Fruit fly (Drosophila melanogaster) whole organism, pupa: ENCODE measurements around the gene Gasp.

ENCODE experiments used
- CG10348 ChIP-seq: fragments of 200-800 bp; sonication (Bioruptor generic); IDR thresholded peaks from 2 replicates; pipeline ENCODE4 v1.3.6; 2022; ENCODE audit warnings: missing biosample characterization, missing genetic modification characterization
- CG12605 ChIP-seq: fragments of 200-800 bp; sonication (Bioruptor generic); IDR thresholded peaks from 2 replicates; pipeline ENCODE4 v1.3.6; 2022; ENCODE audit warnings: missing biosample characterization, missing genetic modification characterization
- CG13204 ChIP-seq: fragments of 200-800 bp; sonication (Bioruptor generic); optimal IDR thresholded peaks from 2 replicates; lab custom pipeline; 2018; ENCODE audit warnings: missing biosample characterization, mild to moderate bottlenecking, missing genetic modification characterization, moderate library complexity
- CG14655 ChIP-seq: fragments of 200-800 bp; sonication (Bioruptor generic); optimal IDR thresholded peaks from 3 replicates; lab custom pipeline; 2017; ENCODE audit warnings: mild to moderate bottlenecking, missing biosample characterization, missing genetic modification reagents, missing genetic modification characterization
- CG15710 ChIP-seq: fragments of 200-800 bp; sonication (Bioruptor generic); optimal IDR thresholded peaks from 2 replicates; lab custom pipeline; 2018; ENCODE audit warnings: missing biosample characterization, mild to moderate bottlenecking, missing genetic modification characterization, moderate library complexity
- CG17806 ChIP-seq: fragments of 200-800 bp; sonication (Bioruptor generic); optimal IDR thresholded peaks from 2 replicates; lab custom pipeline; 2018; ENCODE audit warnings: missing biosample characterization, mild to moderate bottlenecking, missing genetic modification characterization, moderate library complexity
- CG32121 ChIP-seq: fragments of 200-800 bp; sonication (Bioruptor generic); IDR thresholded peaks from 2 replicates; pipeline ENCODE4 v1.3.6; 2022; ENCODE audit warnings: missing biosample characterization, missing genetic modification characterization
- CG34367 ChIP-seq: fragments of 200-800 bp; sonication (Bioruptor generic); optimal IDR thresholded peaks from 2 replicates; lab custom pipeline; 2018; ENCODE audit warnings: missing biosample characterization, mild to moderate bottlenecking, missing genetic modification characterization
- CG4496 ChIP-seq: fragments of 200-800 bp; sonication (Bioruptor generic); IDR thresholded peaks from 3 replicates; pipeline ENCODE4 v1.3.6; 2022; ENCODE audit warnings: missing biosample characterization, missing genetic modification characterization
- CG8159 ChIP-seq: fragments of 200-800 bp; sonication (Bioruptor generic); optimal IDR thresholded peaks from 3 replicates; lab custom pipeline; 2018; ENCODE audit warnings: missing biosample characterization, mild to moderate bottlenecking, missing genetic modification characterization, moderate library complexity
- CG8301 ChIP-seq: fragments of 200-800 bp; sonication (Bioruptor generic); optimal IDR thresholded peaks from 2 replicates; lab custom pipeline; 2018; ENCODE audit warnings: missing biosample characterization, mild to moderate bottlenecking, missing genetic modification characterization
- CG9948 ChIP-seq: fragments of 200-800 bp; sonication (Bioruptor generic); optimal IDR thresholded peaks from 2 replicates; lab custom pipeline; 2018; ENCODE audit warnings: missing biosample characterization, mild to moderate bottlenecking, missing genetic modification characterization, moderate library complexity
- D1 ChIP-seq: fragments of 200-800 bp; sonication (Bioruptor generic); optimal IDR thresholded peaks from 2 replicates; lab custom pipeline; 2018; ENCODE audit warnings: missing biosample characterization, mild to moderate bottlenecking, missing genetic modification characterization, moderate library complexity
- EcR ChIP-seq: fragments of 200-800 bp; sonication (Bioruptor generic); optimal IDR thresholded peaks from 3 replicates; lab custom pipeline; 2019; ENCODE audit warnings: missing biosample characterization, missing genetic modification characterization, mild to moderate bottlenecking, moderate library complexity, missing genetic modification reagents
- Ets98B ChIP-seq: fragments of 200-800 bp; sonication (Bioruptor generic); IDR thresholded peaks from 2 replicates; pipeline ENCODE4 v1.3.6; 2022; ENCODE audit warnings: missing biosample characterization, missing genetic modification characterization
- Pif1A ChIP-seq: fragments of 200-800 bp; sonication (Bioruptor generic); optimal IDR thresholded peaks from 3 replicates; lab custom pipeline; 2016; ENCODE audit warnings: missing biosample characterization, missing genetic modification characterization
- Pif1B ChIP-seq: fragments of 200-800 bp; sonication (Bioruptor generic); optimal IDR thresholded peaks from 3 replicates; lab custom pipeline; 2016; ENCODE audit warnings: missing biosample characterization, missing genetic modification characterization
- Snoo ChIP-seq: fragments of 200-800 bp; sonication (Bioruptor generic); optimal IDR thresholded peaks from 3 replicates; lab custom pipeline; 2017; ENCODE audit warnings: missing biosample characterization, mild to moderate bottlenecking, missing genetic modification characterization, inconsistent platforms
- fd96Ca ChIP-seq: fragments of 200-800 bp; sonication (Bioruptor generic); IDR thresholded peaks from 3 replicates; pipeline ENCODE4 v1.3.6; 2022; ENCODE audit warnings: missing biosample characterization, missing genetic modification characterization
- gl ChIP-seq: fragments of 200-800 bp; sonication (Bioruptor generic); optimal IDR thresholded peaks from 2 replicates; lab custom pipeline; 2018; ENCODE audit warnings: missing biosample characterization, mild to moderate bottlenecking, missing genetic modification characterization
- rn ChIP-seq: fragments of 200-800 bp; sonication (Bioruptor generic); IDR thresholded peaks from 2 replicates; pipeline ENCODE4 v1.3.6; 2022; ENCODE audit warnings: missing biosample characterization, missing genetic modification characterization

The Gasp gene

DNA sequence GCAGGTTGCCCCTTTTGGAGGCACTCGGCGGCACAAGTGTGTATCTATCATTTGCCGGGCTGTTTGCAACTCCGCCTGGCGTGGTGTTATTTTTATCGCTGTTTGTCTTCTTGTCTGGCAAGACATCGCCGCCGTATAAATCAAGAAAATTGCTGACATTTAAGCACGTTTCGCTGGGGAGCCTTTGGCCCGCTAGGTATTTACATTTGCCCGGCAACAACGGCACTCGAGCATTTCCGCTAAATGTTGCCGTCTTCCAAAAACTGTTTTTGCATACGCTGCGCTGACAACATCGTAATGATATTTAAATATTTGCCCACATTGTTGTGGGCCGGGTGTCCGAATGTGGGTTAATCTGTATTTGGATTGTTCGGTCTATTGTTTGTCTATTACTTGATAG is 2.4 kb downstream of the Gasp start:
- TF ChIP-seq Pif1A (GFP tag; lab: Kevin White, UChicago) (no peak), D1 (tag; lab: Kevin White, UChicago) (no peak), CG13204 (GFP tag; lab: Kevin White, UChicago) (no peak), CG8301 (tag; lab: Kevin White, UChicago) (no peak), CG17806 (tag; lab: Kevin White, UChicago) (no peak), Pif1B (GFP tag; lab: Kevin White, UChicago) (no peak), rn (GFP tag; lab: Robert Waterston, UW) (no peak), CG9948 (no peak), CG4496 (GFP tag; lab: Robert Waterston, UW) (no peak), CG15710 (tag; lab: Kevin White, UChicago) (no peak), CG14655 (GFP tag; lab: Kevin White, UChicago) (no peak), gl (tag; lab: Kevin White, UChicago) (no peak), CG12605 (GFP tag; lab: Robert Waterston, UW) (no peak), CG34367 (no peak)

DNA sequence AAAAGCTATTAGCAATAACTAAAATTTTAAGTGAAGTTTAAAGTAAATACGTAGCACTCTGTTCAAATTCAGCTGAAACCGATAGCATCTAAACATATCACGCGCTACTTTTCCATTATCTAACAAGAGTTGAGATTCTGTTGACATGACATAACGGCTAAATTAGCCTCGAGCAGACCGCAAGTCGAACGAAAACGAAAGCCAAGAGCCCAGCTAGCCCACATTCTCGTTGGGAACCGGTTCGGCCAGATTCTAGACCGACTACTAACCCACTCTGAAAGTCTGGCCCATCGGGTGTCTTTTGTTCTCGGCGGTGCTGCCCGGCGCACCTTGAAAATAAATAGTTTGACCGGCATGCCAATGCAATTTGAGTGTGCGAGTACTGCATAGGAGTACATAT is 3.6 kb downstream of the Gasp start:
- TF ChIP-seq CG4496 (GFP tag; lab: Robert Waterston, UW) (no peak), Pif1A (GFP tag; lab: Kevin White, UChicago) (no peak), CG13204 (GFP tag; lab: Kevin White, UChicago) (no peak), D1 (tag; lab: Kevin White, UChicago) (no peak), EcR (GFP tag; lab: Kevin White, UChicago) (peak; percentile 45), fd96Ca (GFP tag; lab: Robert Waterston, UW) (no peak), CG15710 (tag; lab: Kevin White, UChicago) (no peak)

DNA sequence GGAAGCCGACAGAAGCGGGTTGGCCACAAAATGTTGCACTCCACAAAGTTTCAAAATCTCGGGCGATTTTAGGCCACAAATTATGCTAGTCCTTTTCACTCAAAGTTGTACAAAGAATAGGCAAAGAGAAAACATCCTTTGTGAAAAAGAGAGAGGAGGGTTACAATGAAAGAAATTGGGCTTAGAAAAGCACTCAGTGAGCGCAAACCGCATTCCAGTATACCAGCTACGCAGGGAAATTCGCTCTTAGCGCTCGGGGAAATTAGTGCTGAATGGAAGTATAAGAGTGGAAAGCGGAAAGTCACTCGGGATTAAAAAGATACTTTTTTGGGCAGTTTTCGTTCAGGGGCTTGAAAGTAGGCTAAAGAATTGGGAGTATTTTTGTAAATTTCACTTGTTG is 18.6 kb downstream of the Gasp start:
- TF ChIP-seq CG34367, result no peak
- TF ChIP-seq CG10348 (GFP tag; lab: Robert Waterston, UW), result no peak
- TF ChIP-seq CG8301 (tag; lab: Kevin White, UChicago), result no peak
- no peak for TF ChIP-seq rn (GFP tag; lab: Robert Waterston, UW)
- TF ChIP-seq Snoo, result no peak
- TF ChIP-seq CG14655 (GFP tag; lab: Kevin White, UChicago), result no peak
- no peak for TF ChIP-seq CG8159 (tag; lab: Kevin White, UChicago)
- no peak for TF ChIP-seq EcR (GFP tag; lab: Kevin White, UChicago)
- no peak for TF ChIP-seq gl (tag; lab: Kevin White, UChicago)
- no peak for TF ChIP-seq CG4496 (GFP tag; lab: Robert Waterston, UW)
- no peak for TF ChIP-seq CG12605 (GFP tag; lab: Robert Waterston, UW)
- TF ChIP-seq CG17806 (tag; lab: Kevin White, UChicago), result no peak

DNA sequence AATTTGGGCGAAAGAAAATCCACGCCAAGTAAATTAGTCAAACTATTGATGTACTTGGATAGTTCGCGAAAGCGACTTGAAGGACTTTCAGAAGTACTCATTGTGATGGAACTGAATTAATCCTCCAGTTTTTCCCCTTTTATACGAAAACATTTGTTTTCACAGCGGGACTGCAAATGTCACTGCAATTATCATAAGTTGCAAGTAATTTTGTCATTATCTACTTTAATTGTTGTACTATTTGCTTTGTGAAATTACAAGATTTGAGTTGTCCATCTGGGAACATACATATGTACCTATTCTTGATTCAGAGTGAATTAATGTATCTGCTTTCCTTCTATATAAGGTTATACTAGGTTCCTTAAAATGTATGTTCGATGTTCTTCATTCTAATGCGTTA is 22.5 kb downstream of the Gasp start, which contains the start of gene Or83c:
TSS of gene Or83c (minus strand) at position 101 of the 400 bp plus-strand sequence.
- TF ChIP-seq fd96Ca (GFP tag; lab: Robert Waterston, UW) (no peak), CG10348 (GFP tag; lab: Robert Waterston, UW) (no peak), CG15710 (tag; lab: Kevin White, UChicago) (no peak), CG9948 (no peak), rn (GFP tag; lab: Robert Waterston, UW) (no peak), CG12605 (GFP tag; lab: Robert Waterston, UW) (no peak), EcR (GFP tag; lab: Kevin White, UChicago) (no peak), gl (tag; lab: Kevin White, UChicago) (no peak), Pif1B (GFP tag; lab: Kevin White, UChicago) (no peak), CG13204 (GFP tag; lab: Kevin White, UChicago) (no peak), CG32121 (GFP tag; lab: Robert Waterston, UW) (no peak), CG34367 (no peak), CG17806 (tag; lab: Kevin White, UChicago) (no peak), Snoo (no peak), D1 (tag; lab: Kevin White, UChicago) (no peak), Ets98B (GFP tag; lab: Robert Waterston, UW) (no peak), CG4496 (GFP tag; lab: Robert Waterston, UW) (no peak), Pif1A (GFP tag; lab: Kevin White, UChicago) (no peak)

DNA sequence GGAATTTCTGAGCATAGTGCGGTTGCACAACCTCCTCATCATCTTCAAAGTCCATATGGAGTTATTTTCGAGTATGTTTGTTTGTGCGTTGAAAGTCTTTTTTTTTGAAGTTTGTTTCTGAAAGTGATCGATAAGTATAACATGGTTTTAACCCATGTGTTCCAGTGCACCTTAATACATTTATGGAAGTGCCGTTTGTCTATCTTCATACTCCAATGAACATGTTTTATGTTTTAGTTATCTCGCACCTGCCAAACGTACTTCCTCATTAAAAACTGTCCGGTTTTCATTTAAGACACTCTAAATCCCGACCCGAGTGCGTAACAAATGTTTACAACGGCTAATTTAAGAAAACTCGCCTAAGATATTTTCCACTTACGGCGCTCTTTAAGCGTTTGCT is 43.3 kb downstream of the Gasp start, which contains the start of gene CG15580:
TSS of gene CG15580 (minus strand) at position 101 of the 400 bp plus-strand sequence.
- no peak for TF ChIP-seq CG8301 (tag; lab: Kevin White, UChicago)
